Fruit fly (Drosophila melanogaster): ENCODE measurements around the gene amd.

The amd gene

DNA sequence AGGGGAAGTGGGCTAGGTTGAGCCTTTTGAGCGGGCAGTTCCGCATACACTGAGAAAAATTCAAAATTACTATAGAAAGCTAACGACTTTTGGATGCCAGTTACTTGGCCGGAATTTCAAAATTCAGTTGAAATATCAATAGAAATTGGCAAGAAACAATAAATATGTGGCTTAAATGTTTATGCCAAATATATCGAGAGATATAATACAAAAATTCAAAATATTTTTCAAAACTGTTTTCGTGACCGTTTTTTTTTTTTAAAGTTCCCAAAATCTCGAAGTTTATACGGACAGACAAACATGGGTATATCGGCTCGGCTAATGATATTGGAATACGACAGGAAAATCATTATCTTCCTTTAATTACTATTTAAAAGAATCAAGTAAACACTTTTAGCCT lies 11.0 kb downstream of the amd start (continued):
- TF ChIP-seq CG10147 (GFP tag; optimal IDR thresholded peaks at IDR 0.05) (peak; percentile 35), CG6689 (GFP tag; IDR thresholded peaks at IDR 0.05) (0 out of 2 replicates have a peak, but pooled peaks have one; percentile 23), CG13775 (GFP tag; optimal IDR thresholded peaks at IDR 0.05) (peak; percentile 12), CG11247 (GFP tag; IDR thresholded peaks at IDR 0.05) (0 out of 2 replicates have a peak, but pooled peaks have one; percentile 14), Jarid2 (GFP tag; optimal IDR thresholded peaks at IDR 0.05) (peak; percentile 13), mam (GFP tag; optimal IDR thresholded peaks at IDR 0.05) (peak; percentile 31), CG4820 (GFP tag; optimal IDR thresholded peaks at IDR 0.05) (peak; percentile 31), Hr3 (GFP tag; optimal IDR thresholded peaks at IDR 0.05) (peak; percentile 19), Dek (tag; optimal IDR thresholded peaks at IDR 0.05) (peak; percentile 8), psq (GFP tag; optimal IDR thresholded peaks at IDR 0.05) (no peak), CG17612 (GFP tag; IDR thresholded peaks at IDR 0.05) (0 out of 2 replicates have a peak, but pooled peaks have one; percentile 15), abd-A (tag; optimal IDR thresholded peaks at IDR 0.05) (no peak), hbn (GFP tag; IDR thresholded peaks at IDR 0.05; ENCODE audit: partially characterized antibody) (no peak), Hand (GFP tag; optimal IDR thresholded peaks at IDR 0.05) (peak; percentile 25), gsb (GFP tag; IDR thresholded peaks at IDR 0.05) (no peak), ci (GFP tag; IDR thresholded peaks at IDR 0.05) (peak; percentile 43; the same call in 1 of the 3 replicates), Fer1 (GFP tag; optimal IDR thresholded peaks at IDR 0.05) (peak; percentile 47), CG11723 (GFP tag; optimal IDR thresholded peaks at IDR 0.05) (peak; percentile 5), Blimp-1 (GFP tag; optimal IDR thresholded peaks at IDR 0.05) (peak; percentile 48), Vsx1 (GFP tag; optimal IDR thresholded peaks at IDR 0.05) (no peak), CG12659 (GFP tag; optimal IDR thresholded peaks at IDR 0.05) (peak; percentile 7), CG10979 (tag; optimal IDR thresholded peaks at IDR 0.05) (peak; percentile 29), CkIIα-i1 (GFP tag; IDR thresholded peaks at IDR 0.05) (no peak), fru (optimal IDR thresholded peaks at IDR 0.05) (no peak), CG31441 (GFP tag; IDR thresholded peaks at IDR 0.05) (peak; percentile 59), CG9437 (GFP tag; optimal IDR thresholded peaks at IDR 0.05) (no peak), CG1832 (GFP tag; optimal IDR thresholded peaks at IDR 0.05) (no peak), seq (GFP tag; IDR thresholded peaks at IDR 0.05) (peak; percentile 26; the same call in 1 of the 2 replicates), CG4424 (GFP tag; optimal IDR thresholded peaks at IDR 0.05) (peak; percentile 53), dmrt99B (tag; optimal IDR thresholded peaks at IDR 0.05) (peak; percentile 60), CG14441 (GFP tag; IDR thresholded peaks at IDR 0.05) (0 out of 2 replicates have a peak, but pooled peaks have one; percentile 19), Drgx (GFP tag; IDR thresholded peaks at IDR 0.05) (peak; percentile 24), eyg (GFP tag; optimal IDR thresholded peaks at IDR 0.05) (peak; percentile 22), CG17359 (tag; optimal IDR thresholded peaks at IDR 0.05) (peak; percentile 52), bsh (GFP tag; optimal IDR thresholded peaks at IDR 0.05) (peak; percentile 3 to 25), CG9215 (GFP tag; IDR thresholded peaks at IDR 0.05) (peak; percentile 38; the same call in 1 of the 2 replicates), CG10462 (GFP tag; optimal IDR thresholded peaks at IDR 0.05) (no peak), row (GFP tag; IDR thresholded peaks at IDR 0.05) (peak; percentile 33; the same call in 1 of the 3 replicates), CG2875 (GFP tag; optimal IDR thresholded peaks at IDR 0.05) (peak; percentile 32), MBD-R2 (GFP tag; IDR thresholded peaks at IDR 0.05) (no peak), Abd-B (GFP tag; optimal IDR thresholded peaks at IDR 0.05) (peak; percentile 0), unpg (GFP tag; optimal IDR thresholded peaks at IDR 0.05) (peak; percentile 24), pnt (GFP tag; optimal IDR thresholded peaks at IDR 0.05) (peak; percentile 39), Neu2 (GFP tag; optimal IDR thresholded peaks at IDR 0.05; ENCODE audit: borderline replicate concordance) (no peak), CG8388 (GFP tag; optimal IDR thresholded peaks at IDR 0.05) (peak; percentile 20), CG10366 (GFP tag; IDR thresholded peaks at IDR 0.05) (no peak), sisA (GFP tag; IDR thresholded peaks at IDR 0.05) (0 out of 2 replicates have a peak, but pooled peaks have one; percentile 9), CG9817 (tag; optimal IDR thresholded peaks at IDR 0.05) (no peak), Mrtf (GFP tag; IDR thresholded peaks at IDR 0.05) (0 out of 3 replicates have a peak, but pooled peaks have one; percentile 12), CG15269 (tag; optimal IDR thresholded peaks at IDR 0.05) (peak; percentile 54)
